Worm (Caenorhabditis elegans): ENCODE data around the gene fbxb-26.

fbxb-26 gene

ce11 chrII:1730103-1730502, 47.8 kb downstream of the fbxb-26 start, which contains the start of gene ceh-81:
Gene ceh-81 (plus strand): TSS chrII:1730403.
- TF ChIP-seq unc-120 (tag; optimal IDR thresholded peaks at IDR 0.05; ENCODE audit: poor library complexity, severe bottlenecking) (no peak), nhr-28 (tag; optimal IDR thresholded peaks at IDR 0.05) (no peak)

ce11 chrII:1731932-1732331, 49.6 kb downstream of the fbxb-26 start, which contains the start of gene ceh-82:
Gene ceh-82 (plus strand): TSS chrII:1732232.
- TF ChIP-seq mab-5 (tag; optimal IDR thresholded peaks at IDR 0.05) (no peak), tbx-8 (GFP tag; optimal IDR thresholded peaks at IDR 0.05) (no peak), zip-8 (tag; optimal IDR thresholded peaks at IDR 0.05) (no peak), sptf-1 (tag; optimal IDR thresholded peaks at IDR 0.05) (no peak), ztf-11 (tag; optimal IDR thresholded peaks at IDR 0.05) (no peak), bed-3 (GFP tag; optimal IDR thresholded peaks at IDR 0.05) (no peak), pha-4 (tag; optimal IDR thresholded peaks at IDR 0.05) (no peak), unc-62 (GFP tag; optimal IDR thresholded peaks at IDR 0.05) (no peak), ceh-83 (GFP tag; optimal IDR thresholded peaks at IDR 0.05) (no peak)

Measured in whole organism, mixed stage, embryonic.